Worm (Caenorhabditis elegans) whole organism, mixed stage, embryonic: Measurements from ENCODE around the gene T23G7.2.

Source experiments
- ceh-43 ChIP-seq: fragments of 200-800 bp; sonication (Bioruptor generic); optimal IDR thresholded peaks from 2 replicates; lab custom pipeline; 2018; ENCODE audit warnings: mild to moderate bottlenecking, missing genetic modification characterization, moderate library complexity, missing compliant biosample characterization
- ces-1 ChIP-seq: fragments of 150-350 bp; optimal IDR thresholded peaks from 2 replicates; lab custom pipeline; 2014; ENCODE audit warnings: missing biosample characterization, missing genetic modification reagents, missing genetic modification characterization
- flh-1 ChIP-seq: fragments of 200-800 bp; sonication (Bioruptor generic); optimal IDR thresholded peaks from 2 replicates; lab custom pipeline; 2018; ENCODE audit warnings: mild to moderate bottlenecking, missing genetic modification characterization, moderate library complexity, missing compliant biosample characterization
- hlh-1 ChIP-seq: fragments of 150-350 bp; optimal IDR thresholded peaks from 2 replicates; lab custom pipeline; 2014; ENCODE audit warnings: missing biosample characterization, missing genetic modification reagents, missing genetic modification characterization
- nhr-237 ChIP-seq: fragments of 150-350 bp; optimal IDR thresholded peaks from 2 replicates; lab custom pipeline; 2014; ENCODE audit warnings: missing biosample characterization, missing genetic modification characterization
- nhr-28 ChIP-seq: fragments of 150-350 bp; optimal IDR thresholded peaks from 2 replicates; lab custom pipeline; 2014; ENCODE audit warnings: missing biosample characterization, missing genetic modification characterization
- nhr-76 ChIP-seq: sonication (generic microtip); optimal IDR thresholded peaks from 2 replicates; lab custom pipeline; 2017; ENCODE audit warnings: missing biosample characterization, missing genetic modification characterization
- pha-4 ChIP-seq: fragments of 150-350 bp; optimal IDR thresholded peaks from 2 replicates; lab custom pipeline; 2018; ENCODE audit warnings: missing biosample characterization, missing genetic modification reagents, missing genetic modification characterization
- snpc-4 ChIP-seq: fragments of 150-350 bp; optimal IDR thresholded peaks from 2 replicates; lab custom pipeline; 2014; ENCODE audit warnings: missing biosample characterization, missing genetic modification characterization
- unc-39 ChIP-seq: fragments of 150-350 bp; optimal IDR thresholded peaks from 2 replicates; lab custom pipeline; 2014; ENCODE audit warnings: missing biosample characterization, missing genetic modification characterization
- unc-62 ChIP-seq: fragments of 150-350 bp; optimal IDR thresholded peaks from 2 replicates; lab custom pipeline; 2014; ENCODE audit warnings: missing biosample characterization, missing genetic modification reagents, missing genetic modification characterization

ce11 chrII:9132338-9132737 is 40.4 kb downstream of the T23G7.2 start:
- TF ChIP-seq snpc-4 (no peak), nhr-76 (tag; lab: Kevin White, UChicago) (no peak), nhr-237 (no peak), unc-39 (no peak), ces-1 (GFP tag; lab: Kevin White, UChicago) (no peak), flh-1 (GFP tag; lab: Kevin White, UChicago) (no peak), hlh-1 (tag; lab: Kevin White, UChicago) (no peak), pha-4 (tag; lab: Kevin White, UChicago) (no peak), nhr-28 (tag; lab: Kevin White, UChicago) (no peak), unc-62 (GFP tag; lab: Kevin White, UChicago) (no peak), ceh-43 (GFP tag; lab: Kevin White, UChicago) (no peak)
